Fruit fly (Drosophila melanogaster) whole organism, embryonic: ENCODE results near the gene Xport-B.
A peak's percentile ranks its signal among the peaks of the same experiment; 100 is the strongest.

Experiments used
- C15 ChIP-seq: fragments of 200-800 bp; sonication (Bioruptor generic); IDR thresholded peaks from 3 replicates; pipeline ENCODE4 v1.3.6; 2022; ENCODE audit warnings: missing biosample characterization, missing genetic modification characterization
- CG10147 ChIP-seq: fragments of 200-800 bp; sonication (Bioruptor generic); optimal IDR thresholded peaks from 2 replicates; lab custom pipeline; 2019; ENCODE audit warnings: missing biosample characterization, mild to moderate bottlenecking, missing genetic modification characterization, moderate library complexity
- CG12942 ChIP-seq: fragments of 200-800 bp; sonication (Bioruptor generic); optimal IDR thresholded peaks from 3 replicates; lab custom pipeline; 2016; ENCODE audit warnings: missing biosample characterization, missing genetic modification characterization
- CG15479 ChIP-seq: fragments of 200-800 bp; sonication (Bioruptor generic); optimal IDR thresholded peaks from 3 replicates; lab custom pipeline; 2019; ENCODE audit warnings: missing biosample characterization, mild to moderate bottlenecking, missing genetic modification characterization, moderate library complexity
- CG15601 ChIP-seq: fragments of 200-800 bp; sonication (Bioruptor generic); optimal IDR thresholded peaks from 3 replicates; lab custom pipeline; 2019; ENCODE audit warnings: missing biosample characterization, mild to moderate bottlenecking, missing genetic modification characterization, moderate library complexity
- CG1602 ChIP-seq: fragments of 200-800 bp; sonication (Bioruptor generic); optimal IDR thresholded peaks from 3 replicates; lab custom pipeline; 2016; ENCODE audit warnings: missing biosample characterization, missing genetic modification characterization
- CG17568 ChIP-seq: fragments of 200-800 bp; sonication (Bioruptor generic); optimal IDR thresholded peaks from 2 replicates; lab custom pipeline; 2018; ENCODE audit warnings: missing biosample characterization, mild to moderate bottlenecking, missing genetic modification characterization, moderate library complexity
- CG17802 ChIP-seq: fragments of 200-800 bp; sonication (Bioruptor generic); optimal IDR thresholded peaks from 2 replicates; lab custom pipeline; 2018; ENCODE audit warnings: missing biosample characterization, mild to moderate bottlenecking, missing genetic modification characterization, moderate library complexity
- CG2116 ChIP-seq: fragments of 200-800 bp; sonication (Bioruptor generic); optimal IDR thresholded peaks from 3 replicates; lab custom pipeline; 2018; ENCODE audit warnings: missing biosample characterization, mild to moderate bottlenecking, missing genetic modification characterization
- CG30403 ChIP-seq: fragments of 200-800 bp; sonication (Bioruptor generic); optimal IDR thresholded peaks from 3 replicates; lab custom pipeline; 2016; ENCODE audit warnings: missing biosample characterization, missing genetic modification characterization
- CG31224 ChIP-seq: fragments of 200-800 bp; sonication (Bioruptor generic); IDR thresholded peaks from 2 replicates; pipeline ENCODE4 v1.3.6; 2022; ENCODE audit warnings: missing biosample characterization, missing genetic modification characterization
- CG32532 ChIP-seq: fragments of 200-800 bp; sonication (Bioruptor generic); IDR thresholded peaks from 2 replicates; pipeline ENCODE4 v1.3.6; 2022; ENCODE audit warnings: missing biosample characterization, missing genetic modification characterization
- CG3838 ChIP-seq: fragments of 200-800 bp; sonication (Bioruptor generic); optimal IDR thresholded peaks from 3 replicates; lab custom pipeline; 2016; ENCODE audit warnings: missing biosample characterization, missing genetic modification characterization
- CG3847 ChIP-seq: fragments of 200-800 bp; sonication (Bioruptor generic); IDR thresholded peaks from 2 replicates; pipeline ENCODE4 v1.3.6; 2022; ENCODE audit warnings: missing biosample characterization, missing genetic modification characterization
- CG42726 ChIP-seq: fragments of 200-800 bp; sonication (Bioruptor generic); IDR thresholded peaks from 2 replicates; pipeline ENCODE4 v1.3.6; 2022; ENCODE audit warnings: missing biosample characterization, missing genetic modification characterization; ENCODE audit not compliant: partially characterized antibody
- CG4707 ChIP-seq: fragments of 200-800 bp; sonication (Bioruptor generic); optimal IDR thresholded peaks from 2 replicates; lab custom pipeline; 2018; ENCODE audit warnings: missing biosample characterization, mild to moderate bottlenecking, missing genetic modification characterization, moderate library complexity
- CG6254 ChIP-seq: fragments of 200-800 bp; sonication (Bioruptor generic); optimal IDR thresholded peaks from 3 replicates; lab custom pipeline; 2017; ENCODE audit warnings: mild to moderate bottlenecking, missing biosample characterization, missing genetic modification reagents, missing genetic modification characterization
- CG6683 ChIP-seq: fragments of 200-800 bp; sonication (Bioruptor generic); optimal IDR thresholded peaks from 2 replicates; lab custom pipeline; 2017; ENCODE audit warnings: missing biosample characterization, mild to moderate bottlenecking, missing genetic modification characterization, missing genetic modification reagents
- CG6689 ChIP-seq: fragments of 200-800 bp; sonication (Bioruptor generic); IDR thresholded peaks from 2 replicates; pipeline ENCODE4 v1.3.6; 2022; ENCODE audit warnings: missing biosample characterization, missing genetic modification characterization
- CG7745 ChIP-seq: fragments of 200-800 bp; sonication (Bioruptor generic); optimal IDR thresholded peaks from 2 replicates; lab custom pipeline; 2018; ENCODE audit warnings: missing biosample characterization, mild to moderate bottlenecking, missing genetic modification characterization, moderate library complexity
- CG7839 ChIP-seq: fragments of 200-800 bp; sonication (Bioruptor generic); optimal IDR thresholded peaks from 3 replicates; lab custom pipeline; 2018; ENCODE audit warnings: missing biosample characterization, mild to moderate bottlenecking, missing genetic modification characterization, moderate library complexity
- CG8290 ChIP-seq, 3 experiments: fragments of 200-800 bp; sonication (Bioruptor generic); optimal IDR thresholded peaks; 2 replicates each; lab custom pipeline; 2016 to 2019; ENCODE audit warnings: missing biosample characterization in 3 of 3, missing genetic modification characterization in 3 of 3, mild to moderate bottlenecking in 2 of 3, moderate library complexity in 1 of 3
- CrebB ChIP-seq: fragments of 200-800 bp; sonication (Bioruptor generic); optimal IDR thresholded peaks from 3 replicates; lab custom pipeline; 2018; ENCODE audit warnings: missing biosample characterization, mild to moderate bottlenecking, missing genetic modification characterization
- D ChIP-seq, 2 experiments: fragments of 200-800 bp in 1 of 2; fragments of >200 bp in 1 of 2; sonication (Bioruptor generic) in 1 of 2; optimal IDR thresholded peaks; 2 replicates in 1 of 2; 3 replicates in 1 of 2; lab custom pipeline; 2017; ENCODE audit warnings: mild to moderate bottlenecking in 1 of 2, missing biosample characterization in 1 of 2, missing genetic modification characterization in 1 of 2, missing genetic modification reagents in 1 of 2
- Drgx ChIP-seq: fragments of 200-800 bp; sonication (Bioruptor generic); IDR thresholded peaks from 2 replicates; pipeline ENCODE4 v1.3.6; 2022; ENCODE audit warnings: missing biosample characterization, missing genetic modification characterization
- Fer1 ChIP-seq: fragments of 200-800 bp; sonication (Bioruptor generic); optimal IDR thresholded peaks from 2 replicates; lab custom pipeline; 2017; ENCODE audit warnings: missing biosample characterization, mild to moderate bottlenecking, missing genetic modification characterization
- HLH54F ChIP-seq: fragments of 200-800 bp; sonication (Bioruptor generic); optimal IDR thresholded peaks from 3 replicates; lab custom pipeline; 2016; ENCODE audit warnings: missing biosample characterization, missing genetic modification characterization
- Hr78 ChIP-seq, 2 experiments: fragments of 200-800 bp in 1 of 2; fragments of >200 bp in 1 of 2; sonication (Bioruptor generic) in 1 of 2; optimal IDR thresholded peaks; 2 replicates each; lab custom pipeline; 2017 to 2019; ENCODE audit warnings: missing biosample characterization in 2 of 2, missing genetic modification characterization in 2 of 2, mild to moderate bottlenecking in 1 of 2, moderate library complexity in 1 of 2
- Mad ChIP-seq: fragments of 200-800 bp; sonication (Bioruptor generic); optimal IDR thresholded peaks from 2 replicates; lab custom pipeline; 2016; ENCODE audit warnings: missing biosample characterization, missing genetic modification characterization
- PHDP ChIP-seq: fragments of 200-800 bp; sonication (Bioruptor generic); optimal IDR thresholded peaks from 3 replicates; lab custom pipeline; 2018; ENCODE audit warnings: missing biosample characterization, mild to moderate bottlenecking, missing genetic modification characterization, moderate library complexity
- Sry-β ChIP-seq: fragments of 200-800 bp; sonication (Bioruptor generic); optimal IDR thresholded peaks from 2 replicates; lab custom pipeline; 2018; ENCODE audit warnings: missing biosample characterization, mild to moderate bottlenecking, missing genetic modification characterization, moderate library complexity
- Sry-δ ChIP-seq: fragments of 200-800 bp; sonication (Bioruptor generic); optimal IDR thresholded peaks from 2 replicates; lab custom pipeline; 2016; ENCODE audit warnings: missing biosample characterization, missing genetic modification characterization
- croc ChIP-seq: fragments of 200-800 bp; sonication (Bioruptor generic); conservative IDR thresholded peaks from 3 replicates; pipeline ENCODE4 v1.3.6; 2022; ENCODE audit warnings: missing biosample characterization, missing genetic modification characterization
- disco-r ChIP-seq: fragments of 200-800 bp; sonication (Bioruptor generic); optimal IDR thresholded peaks from 2 replicates; lab custom pipeline; 2016; ENCODE audit warnings: missing biosample characterization, missing genetic modification characterization
- fd3F ChIP-seq: fragments of 200-800 bp; sonication (Bioruptor generic); optimal IDR thresholded peaks from 2 replicates; lab custom pipeline; 2018; ENCODE audit warnings: missing biosample characterization, mild to moderate bottlenecking, missing genetic modification characterization, moderate library complexity
- gfzf ChIP-seq: fragments of 200-800 bp; sonication (Bioruptor generic); optimal IDR thresholded peaks from 2 replicates; lab custom pipeline; 2016; ENCODE audit warnings: missing biosample characterization, mild to moderate bottlenecking, missing genetic modification characterization, moderate library complexity
- grau ChIP-seq: fragments of 200-800 bp; optimal IDR thresholded peaks from 3 replicates; lab custom pipeline; 2019; ENCODE audit warnings: missing biosample characterization, mild to moderate bottlenecking, missing genetic modification characterization, moderate library complexity
- gro ChIP-seq: fragments of 200-800 bp; sonication (Bioruptor generic); optimal IDR thresholded peaks from 2 replicates; lab custom pipeline; 2016; ENCODE audit warnings: missing biosample characterization, missing genetic modification characterization
- hb ChIP-seq: fragments of 200-800 bp; sonication (Bioruptor generic); IDR thresholded peaks from 3 replicates; pipeline ENCODE4 v1.3.6; 2022; ENCODE audit warnings: missing biosample characterization, missing genetic modification characterization; ENCODE audit not compliant: partially characterized antibody
- lola ChIP-seq, 3 experiments: fragments of >200 bp in 2 of 3; fragments of 200-800 bp in 1 of 3; sonication (Bioruptor generic) in 1 of 3; optimal IDR thresholded peaks; 2 replicates each; lab custom pipeline; 2017 to 2019; ENCODE audit warnings: missing biosample characterization in 3 of 3, missing genetic modification characterization in 3 of 3, mild to moderate bottlenecking in 1 of 3, moderate library complexity in 1 of 3
- mld ChIP-seq: fragments of 200-800 bp; sonication (Bioruptor generic); IDR thresholded peaks from 3 replicates; pipeline ENCODE4 v1.3.6; 2022; ENCODE audit warnings: missing biosample characterization, missing genetic modification characterization; ENCODE audit not compliant: partially characterized antibody
- nmo ChIP-seq: fragments of 200-800 bp; sonication (Bioruptor generic); optimal IDR thresholded peaks from 2 replicates; lab custom pipeline; 2018; ENCODE audit warnings: missing biosample characterization, mild to moderate bottlenecking, missing genetic modification characterization, moderate library complexity
- pho ChIP-seq: fragments of 200-800 bp; sonication (Bioruptor generic); optimal IDR thresholded peaks from 2 replicates; lab custom pipeline; 2016; ENCODE audit warnings: missing biosample characterization, missing genetic modification characterization
- scrt ChIP-seq: fragments of 200-800 bp; sonication (Bioruptor generic); optimal IDR thresholded peaks from 2 replicates; lab custom pipeline; 2018; ENCODE audit warnings: missing biosample characterization, mild to moderate bottlenecking, missing genetic modification characterization, moderate library complexity
- shn ChIP-seq: fragments of 200-800 bp; sonication (Bioruptor generic); optimal IDR thresholded peaks from 3 replicates; lab custom pipeline; 2016; ENCODE audit warnings: missing biosample characterization, missing genetic modification characterization
- stwl ChIP-seq: fragments of 200-800 bp; sonication (Bioruptor generic); optimal IDR thresholded peaks from 3 replicates; lab custom pipeline; 2018; ENCODE audit warnings: missing biosample characterization, mild to moderate bottlenecking, missing genetic modification characterization, moderate library complexity
- tx ChIP-seq: fragments of 200-800 bp; sonication (Bioruptor generic); optimal IDR thresholded peaks from 2 replicates; lab custom pipeline; 2016; ENCODE audit warnings: missing biosample characterization, missing genetic modification characterization
- wdn ChIP-seq: fragments of 200-800 bp; sonication (Bioruptor generic); IDR thresholded peaks from 2 replicates; pipeline ENCODE4 v1.3.6; 2022; ENCODE audit warnings: missing biosample characterization, missing genetic modification characterization

Xport-B gene

dm6 chr3R:19892046-19892445, 23.2 kb downstream of the Xport-B start (continued):
- TF ChIP-seq stwl (tag; lab: Kevin White, UChicago) (no peak), CG10147 (peak; percentile 63), pho (peak; percentile 14), HLH54F (GFP tag; lab: Kevin White, UChicago) (peak; percentile 55), C15 (GFP tag; lab: Robert Waterston, UW) (no peak), D (optimal IDR thresholded peaks at IDR 0.05; lab: Kevin White, UChicago) (no peak), D (GFP tag; optimal IDR thresholded peaks at IDR 0.05; lab: Kevin White, UChicago) (peak; percentile 59), tx (peak; percentile 42), CG7839 (tag; lab: Kevin White, UChicago) (peak; percentile 82), Drgx (peak; percentile 68), scrt (GFP tag; lab: Kevin White, UChicago) (peak; percentile 26), CG2116 (no peak), shn (GFP tag; lab: Kevin White, UChicago) (peak; percentile 75), CG6254 (GFP tag; lab: Kevin White, UChicago) (peak; percentile 53), Hr78 (GFP tag; optimal IDR thresholded peaks at IDR 0.05; lab: Kevin White, UChicago) (peak in 1 of 2 experiments; percentile 13), CG3847 (peak; percentile 63), CG42726 (GFP tag; lab: Robert Waterston, UW) (no peak), gro (peak; percentile 26), fd3F (GFP tag; lab: Kevin White, UChicago) (peak; percentile 56), wdn (GFP tag; lab: Robert Waterston, UW) (peak; percentile 59; the same call in 1 of the 2 replicates), CG3838 (GFP tag; lab: Kevin White, UChicago) (no peak), disco-r (GFP tag; lab: Kevin White, UChicago) (peak; percentile 30), CG32532 (GFP tag; lab: Robert Waterston, UW) (peak; percentile 76), CG8290 (GFP tag; optimal IDR thresholded peaks at IDR 0.05; lab: Kevin White, UChicago) (peak; percentile 51), CG8290 (tag; optimal IDR thresholded peaks at IDR 0.05; lab: Kevin White, UChicago) (no peak), hb (GFP tag; lab: Robert Waterston, UW) (no peak), Sry-β (peak; percentile 8), mld (no peak), croc (peak; percentile 59), CG15479 (GFP tag; lab: Kevin White, UChicago) (no peak), CG7745 (tag; lab: Kevin White, UChicago) (no peak), CG30403 (GFP tag; lab: Kevin White, UChicago) (peak; percentile 66), Fer1 (GFP tag; lab: Kevin White, UChicago) (peak; percentile 80), nmo (GFP tag; lab: Kevin White, UChicago) (peak; percentile 76), Sry-δ (GFP tag; lab: Kevin White, UChicago) (peak; percentile 20), gfzf (no peak), CG15601 (tag; lab: Kevin White, UChicago) (peak; percentile 45), CG12942 (GFP tag; lab: Kevin White, UChicago) (peak; percentile 32), CG4707 (GFP tag; lab: Kevin White, UChicago) (peak; percentile 46), lola (GFP tag; optimal IDR thresholded peaks at IDR 0.05; lab: Kevin White, UChicago) (peak in 1 of 3 experiments; percentile 37), CG17568 (GFP tag; lab: Kevin White, UChicago) (peak; percentile 59), PHDP (tag; lab: Kevin White, UChicago) (peak; percentile 71), grau (tag; lab: Kevin White, UChicago) (peak; percentile 70), CG31224 (GFP tag; lab: Robert Waterston, UW) (0 out of 2 replicates have a peak, but pooled peaks have one; percentile 33), CrebB (tag; lab: Kevin White, UChicago) (peak; percentile 58), CG17802 (tag; lab: Kevin White, UChicago) (peak; percentile 35), Mad (peak; percentile 29), CG6683 (peak; percentile 11), CG6689 (peak; percentile 81), CG1602 (peak; percentile 45)
